Worm (Caenorhabditis elegans) whole organism, late embryonic: ENCODE measurements around the gene xpo-1.

Source experiments
- C08G9.2 ChIP-seq: sonication (generic microtip); optimal IDR thresholded peaks from 2 replicates; lab custom pipeline; 2016; ENCODE audit warnings: mild to moderate bottlenecking, missing genetic modification characterization, moderate library complexity, missing compliant biosample characterization
- Y22D7AL.16 ChIP-seq: sonication (generic microtip); optimal IDR thresholded peaks from 2 replicates; lab custom pipeline; 2016; ENCODE audit warnings: missing genetic modification characterization, missing compliant biosample characterization
- ahr-1 ChIP-seq: sonication (generic microtip); optimal IDR thresholded peaks from 2 replicates; lab custom pipeline; 2016; ENCODE audit warnings: missing genetic modification characterization, missing compliant biosample characterization
- ama-1 ChIP-seq: fragments of 150-350 bp; optimal IDR thresholded peaks from 2 replicates; lab custom pipeline; 2014
- ceh-19 ChIP-seq: fragments of 200-800 bp; sonication (Bioruptor generic); optimal IDR thresholded peaks from 2 replicates; lab custom pipeline; 2018; ENCODE audit warnings: mild to moderate bottlenecking, missing genetic modification characterization, missing compliant biosample characterization
- ceh-22 ChIP-seq: sonication (generic microtip); optimal IDR thresholded peaks from 2 replicates; lab custom pipeline; 2017; ENCODE audit warnings: missing biosample characterization, missing genetic modification characterization
- ceh-24 ChIP-seq: sonication (generic microtip); optimal IDR thresholded peaks from 2 replicates; lab custom pipeline; 2016; ENCODE audit warnings: mild to moderate bottlenecking, missing genetic modification characterization, missing compliant biosample characterization
- ceh-30 ChIP-seq: fragments of 150-350 bp; optimal IDR thresholded peaks from 2 replicates; lab custom pipeline; 2014; ENCODE audit warnings: missing biosample characterization, missing genetic modification characterization
- ceh-31 ChIP-seq: sonication (generic microtip); optimal IDR thresholded peaks from 2 replicates; lab custom pipeline; 2016; ENCODE audit warnings: missing genetic modification characterization, missing compliant biosample characterization
- ceh-45 ChIP-seq: fragments of 200-800 bp; sonication (Bioruptor generic); IDR thresholded peaks from 2 replicates; pipeline ENCODE4 v1.3.6; 2022; ENCODE audit warnings: missing genetic modification reagents, missing genetic modification characterization, missing compliant biosample characterization
- che-1 ChIP-seq: sonication (generic microtip); optimal IDR thresholded peaks from 2 replicates; lab custom pipeline; 2016; ENCODE audit warnings: mild to moderate bottlenecking, missing genetic modification characterization, missing compliant biosample characterization
- dve-1 ChIP-seq: sonication (generic microtip); optimal IDR thresholded peaks from 2 replicates; lab custom pipeline; 2017; ENCODE audit warnings: antibody characterized with exemption, mild to moderate bottlenecking, missing genetic modification characterization, missing compliant biosample characterization
- fax-1 ChIP-seq: sonication (generic microtip); optimal IDR thresholded peaks from 2 replicates; lab custom pipeline; 2016; ENCODE audit warnings: missing genotype, missing genetic modification characterization, missing compliant biosample characterization
- hlh-13 ChIP-seq: fragments of 200-800 bp; sonication (Bioruptor generic); optimal IDR thresholded peaks from 2 replicates; lab custom pipeline; 2018; ENCODE audit warnings: mild to moderate bottlenecking, missing genetic modification characterization, missing compliant biosample characterization
- hlh-15 ChIP-seq: sonication (generic microtip); optimal IDR thresholded peaks from 2 replicates; lab custom pipeline; 2016; ENCODE audit warnings: missing genetic modification characterization, missing compliant biosample characterization
- hlh-30 ChIP-seq: sonication (generic microtip); optimal IDR thresholded peaks from 2 replicates; lab custom pipeline; 2017; ENCODE audit warnings: antibody characterized with exemption, missing genetic modification characterization, missing compliant biosample characterization; ENCODE audit not compliant: insufficient read depth
- hlh-6 ChIP-seq: sonication (generic microtip); optimal IDR thresholded peaks from 2 replicates; lab custom pipeline; 2016; ENCODE audit warnings: missing genotype, missing genetic modification characterization, missing compliant biosample characterization
- hlh-8 ChIP-seq: sonication (generic microtip); optimal IDR thresholded peaks from 2 replicates; lab custom pipeline; 2016; ENCODE audit warnings: missing genotype, missing genetic modification characterization, missing compliant biosample characterization
- madf-2 ChIP-seq: sonication (generic microtip); optimal IDR thresholded peaks from 2 replicates; lab custom pipeline; 2017; ENCODE audit warnings: missing genetic modification characterization, missing compliant biosample characterization
- nfya-1 ChIP-seq: sonication (generic microtip); optimal IDR thresholded peaks from 2 replicates; lab custom pipeline; 2017; ENCODE audit warnings: missing genetic modification characterization, mild to moderate bottlenecking, missing compliant biosample characterization, antibody characterized with exemption, moderate library complexity
- npax-4 ChIP-seq: sonication (generic microtip); optimal IDR thresholded peaks from 2 replicates; lab custom pipeline; 2016; ENCODE audit warnings: missing genetic modification characterization, missing compliant biosample characterization
- pag-3 ChIP-seq: sonication (generic microtip); optimal IDR thresholded peaks from 2 replicates; lab custom pipeline; 2016; ENCODE audit warnings: missing compliant biosample characterization, missing genetic modification characterization, borderline replicate concordance
- pqm-1 ChIP-seq: sonication (generic microtip); optimal IDR thresholded peaks from 2 replicates; lab custom pipeline; 2016; ENCODE audit warnings: missing genetic modification characterization, missing compliant biosample characterization
- ref-2 ChIP-seq: sonication (generic microtip); optimal IDR thresholded peaks from 2 replicates; lab custom pipeline; 2016; ENCODE audit warnings: missing genetic modification characterization, missing compliant biosample characterization
- rnt-1 ChIP-seq: sonication (generic microtip); optimal IDR thresholded peaks from 2 replicates; lab custom pipeline; 2016; ENCODE audit warnings: missing genetic modification characterization, missing compliant biosample characterization
- sox-4 ChIP-seq: sonication (generic microtip); optimal IDR thresholded peaks from 2 replicates; lab custom pipeline; 2017; ENCODE audit warnings: mild to moderate bottlenecking, missing genetic modification characterization, inconsistent platforms, missing compliant biosample characterization
- syd-9 ChIP-seq: sonication (generic microtip); optimal IDR thresholded peaks from 2 replicates; lab custom pipeline; 2016; ENCODE audit warnings: mild to moderate bottlenecking, missing genetic modification characterization, moderate library complexity, missing compliant biosample characterization
- tbx-2 ChIP-seq: sonication (generic microtip); optimal IDR thresholded peaks from 2 replicates; lab custom pipeline; 2016; ENCODE audit warnings: missing genetic modification characterization, missing compliant biosample characterization
- ttx-3 ChIP-seq: sonication (generic microtip); optimal IDR thresholded peaks from 2 replicates; lab custom pipeline; 2016; ENCODE audit warnings: missing genetic modification reagents, missing genetic modification characterization, missing compliant biosample characterization
- unc-3 ChIP-seq, 2 experiments: fragments of 200-800 bp in 1 of 2; sonication (Bioruptor generic) in 1 of 2; sonication (generic microtip) in 1 of 2; conservative IDR thresholded peaks in 1 of 2; optimal IDR thresholded peaks in 1 of 2; 2 replicates each; pipeline versions ENCODE4 v1.3.6 to Lab custom; 2016 to 2022; ENCODE audit warnings: missing compliant biosample characterization in 2 of 2, missing genetic modification characterization in 2 of 2, missing genetic modification reagents in 1 of 2
- unc-55 ChIP-seq: sonication (generic microtip); optimal IDR thresholded peaks from 2 replicates; lab custom pipeline; 2017; ENCODE audit warnings: missing biosample characterization, missing genetic modification reagents, missing genetic modification characterization

xpo-1 gene

DNA sequence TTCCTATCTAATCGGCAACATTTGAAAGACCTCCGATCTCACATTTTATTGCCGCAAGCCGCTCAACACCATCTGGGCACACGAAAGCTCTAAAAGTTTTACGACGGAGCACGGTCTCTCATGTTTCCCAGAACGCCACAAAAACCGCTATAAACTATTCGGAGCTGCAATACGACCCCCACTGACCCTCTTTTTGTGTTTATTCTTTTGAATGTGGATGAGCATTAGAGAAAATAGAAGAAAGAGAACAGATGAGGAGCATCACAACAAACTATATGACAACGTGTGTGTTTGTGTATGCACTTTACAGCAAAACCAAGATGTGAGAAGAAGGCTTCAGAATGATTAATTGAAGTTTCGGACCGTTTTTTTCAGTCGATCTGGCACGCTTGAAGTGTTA, 19.3 kb downstream of the xpo-1 start:
- TF ChIP-seq unc-55 (GFP tag; lab: Kevin White, UChicago) (peak; percentile 10), che-1 (tag; lab: Kevin White, UChicago) (no peak), hlh-8 (peak; percentile 58)
- TF ChIP-seq, all 69 proteins: peak for 2

DNA sequence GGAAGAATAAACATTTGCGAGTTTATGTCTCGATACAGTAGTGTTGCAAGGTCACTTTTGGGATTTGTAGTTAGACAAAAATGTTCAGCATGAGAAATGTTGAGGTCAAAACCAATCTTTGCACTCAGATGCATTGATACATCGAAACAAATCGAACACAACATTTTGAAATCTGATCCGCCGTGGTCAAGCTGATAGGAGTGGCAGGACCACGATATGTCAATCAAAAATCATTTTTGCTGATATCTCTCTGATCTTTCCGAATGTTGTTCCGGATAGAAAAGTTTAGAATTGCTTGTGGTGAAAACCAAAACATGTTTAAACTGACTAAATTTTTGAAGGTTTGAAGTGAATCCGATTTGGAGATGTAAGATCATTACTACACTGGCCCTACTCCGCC, 21.0 kb downstream of the xpo-1 start:
- TF ChIP-seq ref-2 (tag; lab: Kevin White, UChicago) = no peak
- TF ChIP-seq npax-4 = no peak
- TF ChIP-seq unc-55 (GFP tag; lab: Kevin White, UChicago) = peak; percentile 58
- no peak for TF ChIP-seq unc-3 (GFP tag; conservative IDR thresholded peaks at IDR 0.05; lab: Robert Waterston, UW)
- TF ChIP-seq unc-3 (tag; optimal IDR thresholded peaks at IDR 0.05; lab: Kevin White, UChicago) = no peak
- TF ChIP-seq Y22D7AL.16 (tag; lab: Kevin White, UChicago) = no peak
- TF ChIP-seq ceh-30 = no peak
- no peak for TF ChIP-seq ceh-19 (GFP tag; lab: Kevin White, UChicago)
- TF ChIP-seq hlh-8 = no peak

DNA sequence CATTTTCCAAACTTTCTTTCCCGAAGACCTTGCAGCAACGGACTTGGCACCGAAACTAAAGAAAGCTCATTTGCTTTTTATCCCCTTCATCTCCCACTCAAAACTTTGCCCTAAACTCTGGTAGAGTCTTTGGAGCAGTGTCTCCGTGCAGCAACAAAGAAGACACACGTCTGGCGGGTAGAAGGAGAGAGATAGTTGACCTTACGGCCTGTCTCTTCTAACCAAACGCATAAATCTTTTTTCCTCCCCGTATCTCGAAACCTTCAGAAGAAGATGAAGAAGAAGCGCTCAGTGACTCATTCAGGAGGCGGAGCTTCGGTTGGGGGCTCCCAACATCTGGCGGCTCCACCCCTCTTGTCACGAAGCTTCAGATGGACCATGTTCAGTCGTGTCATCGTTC, 21.5 kb downstream of the xpo-1 start:
- TF ChIP-seq unc-55 (GFP tag; lab: Kevin White, UChicago) (peak; percentile 3), pag-3 (no peak), hlh-8 (peak; percentile 64)
- TF ChIP-seq, all 69 proteins: peak for 2

DNA sequence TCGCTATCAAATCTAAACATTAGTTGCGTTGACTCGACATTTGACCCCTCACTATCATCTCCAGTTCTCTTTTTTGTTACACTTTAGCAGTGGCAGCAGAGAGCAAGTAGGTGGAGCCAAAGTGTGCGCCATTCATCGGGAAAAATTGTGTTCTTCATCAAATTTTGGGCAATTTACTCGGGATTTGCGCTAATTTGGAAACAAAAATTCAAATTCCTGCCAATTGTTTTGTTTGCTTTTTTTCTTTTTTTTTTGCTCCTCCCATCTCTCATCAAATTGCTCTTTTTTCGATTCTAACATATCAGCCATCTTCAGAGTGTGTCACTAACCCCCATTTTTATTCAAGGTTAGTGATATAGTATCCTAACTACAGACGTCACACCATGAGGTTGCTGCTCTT, 22.1 kb downstream of the xpo-1 start, which contains the start of gene mig-6:
Gene mig-6 (plus strand): TSS at position 301 of the 400 bp plus-strand sequence.
- TF ChIP-seq nfya-1 (tag; lab: Kevin White, UChicago) = no peak
- TF ChIP-seq tbx-2 (tag; lab: Kevin White, UChicago) = no peak
- TF ChIP-seq dve-1 = no peak
- no peak for TF ChIP-seq ahr-1 (tag; lab: Kevin White, UChicago)
- no peak for TF ChIP-seq ttx-3 (tag; lab: Kevin White, UChicago)
- no peak for TF ChIP-seq madf-2 (tag; lab: Kevin White, UChicago)
- no peak for TF ChIP-seq ceh-24 (tag; lab: Kevin White, UChicago)
- TF ChIP-seq C08G9.2 (tag; lab: Kevin White, UChicago) = no peak
- no peak for TF ChIP-seq sox-4 (tag; lab: Kevin White, UChicago)
- TF ChIP-seq hlh-6 = no peak
- no peak for TF ChIP-seq ceh-22
- TF ChIP-seq syd-9 (tag; lab: Kevin White, UChicago) = no peak
- TF ChIP-seq pag-3 = no peak
- no peak for TF ChIP-seq fax-1 (tag; lab: Kevin White, UChicago)
- TF ChIP-seq, all 69 proteins: peak for 0

DNA sequence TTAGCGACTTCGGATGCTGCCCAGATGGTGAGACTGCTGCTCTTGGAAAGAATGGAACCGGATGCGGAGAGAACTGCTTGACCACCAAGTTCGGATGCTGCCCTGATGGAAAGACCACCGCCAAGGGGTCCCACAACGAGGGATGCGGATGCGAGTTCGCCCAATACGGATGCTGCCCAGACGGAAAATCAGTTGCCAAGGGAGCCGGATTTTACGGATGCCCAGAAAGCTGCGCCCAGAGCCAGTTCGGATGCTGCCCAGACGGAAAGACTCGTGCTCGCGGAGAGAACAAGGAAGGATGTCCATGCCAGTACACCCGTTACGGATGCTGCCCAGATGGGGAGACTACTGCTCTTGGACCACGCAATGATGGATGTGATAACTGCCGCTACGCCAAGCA, 26.1 kb downstream of the xpo-1 start:
- no peak for TF ChIP-seq hlh-15 (tag; lab: Kevin White, UChicago)
- no peak for TF ChIP-seq ceh-45
- TF ChIP-seq pag-3 = no peak
- no peak for TF ChIP-seq rnt-1 (tag; lab: Kevin White, UChicago)
- no peak for TF ChIP-seq ceh-19 (GFP tag; lab: Kevin White, UChicago)
- TF ChIP-seq ama-1 = no peak
- TF ChIP-seq hlh-13 (GFP tag; lab: Kevin White, UChicago) = no peak

DNA sequence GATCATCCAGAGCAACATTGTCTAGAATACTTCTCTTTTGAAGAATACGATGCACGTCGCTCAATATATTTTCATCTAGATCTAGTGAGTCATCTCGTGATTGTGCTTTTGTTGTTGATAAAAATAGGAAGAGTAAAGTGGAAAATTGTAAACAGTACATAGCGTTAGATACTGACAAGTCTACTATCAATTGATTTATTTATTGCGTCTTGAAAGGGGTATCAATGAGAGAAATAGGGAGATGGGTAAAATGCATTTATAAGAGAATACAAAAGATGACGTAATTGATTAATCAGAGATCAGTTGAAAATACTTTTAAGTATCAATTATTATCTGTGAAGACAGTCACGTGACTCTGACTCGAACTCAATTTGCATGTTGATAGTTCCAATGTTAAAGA, 32.0 kb downstream of the xpo-1 start, which contains the start of gene txt-5:
Gene txt-5 (minus strand): TSS at position 224 of the 400 bp plus-strand sequence.
- TF ChIP-seq pqm-1 (tag; lab: Kevin White, UChicago) (no peak), hlh-30 (peak; percentile 39)

DNA sequence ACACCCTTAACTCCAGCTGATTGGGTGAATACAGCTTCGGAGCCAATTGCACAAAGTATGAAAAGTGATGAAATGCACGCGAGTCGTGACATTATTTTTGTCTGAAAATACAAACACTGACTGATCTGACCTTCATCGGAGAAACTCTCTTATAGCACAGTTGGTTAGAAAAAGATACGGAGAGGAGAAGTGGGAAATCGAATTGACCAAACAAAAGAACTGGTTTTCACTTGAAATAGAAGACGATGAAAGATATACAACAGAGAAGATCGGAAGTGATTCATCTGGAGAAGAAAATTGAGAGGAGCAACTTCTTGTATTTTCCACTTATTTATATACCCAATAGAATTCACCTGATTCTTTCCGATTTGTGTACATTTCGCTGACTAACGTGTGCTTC, 32.9 kb downstream of the xpo-1 start, which contains the start of gene ttr-33:
Gene ttr-33 (minus strand): TSS at position 101 of the 400 bp plus-strand sequence.
- TF ChIP-seq ceh-31 (tag; lab: Kevin White, UChicago) = no peak
